Worm (Caenorhabditis elegans) whole organism, midembryonic: ENCODE measurements around the gene ubc-24.

ENCODE experiments used
- T22C8.4 ChIP-seq: fragments of 200-800 bp; sonication (Bioruptor generic); IDR thresholded peaks from 2 replicates; pipeline ENCODE4 v1.3.6; 2022; ENCODE audit warnings: missing genetic modification characterization, missing compliant biosample characterization
- flt-1 ChIP-seq: fragments of 200-800 bp; sonication (Bioruptor generic); IDR thresholded peaks from 2 replicates; pipeline ENCODE4 v1.3.6; 2022; ENCODE audit warnings: missing genetic modification characterization, missing compliant biosample characterization
- klf-2 ChIP-seq: fragments of 200-800 bp; sonication (Bioruptor generic); conservative IDR thresholded peaks from 2 replicates; pipeline ENCODE4 v1.3.6; 2022; ENCODE audit warnings: missing genetic modification reagents, missing genetic modification characterization, missing compliant biosample characterization
- med-1 ChIP-seq: sonication (generic microtip); optimal IDR thresholded peaks from 2 replicates; lab custom pipeline; 2017; ENCODE audit warnings: missing genetic modification characterization, mild to moderate bottlenecking, missing compliant biosample characterization, antibody characterized with exemption, missing genetic modification reagents; ENCODE audit not compliant: insufficient read depth
- tab-1 ChIP-seq: fragments of 200-800 bp; sonication (Bioruptor generic); IDR thresholded peaks from 2 replicates; pipeline ENCODE4 v1.3.6; 2022; ENCODE audit warnings: missing genetic modification characterization, missing compliant biosample characterization
- ztf-29 ChIP-seq: fragments of 200-800 bp; sonication (Bioruptor generic); IDR thresholded peaks from 2 replicates; pipeline ENCODE4 v1.3.6; 2022; ENCODE audit warnings: missing genetic modification reagents, missing genetic modification characterization, missing compliant biosample characterization

- TF ChIP-seq med-1 (GFP tag; lab: Kevin White, UChicago), result no peak
- TF ChIP-seq T22C8.4, result no peak
- TF ChIP-seq ztf-29, result no peak
- no peak for TF ChIP-seq flt-1 (GFP tag; lab: Robert Waterston, UW)
- TF ChIP-seq tab-1, result no peak
- no peak for TF ChIP-seq klf-2 (GFP tag; lab: Robert Waterston, UW)
These were observed 33.4 kb downstream of the ubc-24 start, which contains the start of gene lips-10 for ce11 chrII:8438791-8439287.
